Fruit fly (Drosophila melanogaster) Kc167 (cell line): Measurements from ENCODE around the gene dlg1.

Experiments used
- Myc ChIP-seq: fragments of >200 bp; optimal IDR thresholded peaks from 2 replicates; lab custom pipeline; 2017; ENCODE audit warnings: missing external identifiers
- Sin3A ChIP-seq: fragments of >200 bp; optimal IDR thresholded peaks from 2 replicates; lab custom pipeline; 2018; ENCODE audit warnings: missing external identifiers
- h ChIP-seq: fragments of >200 bp; optimal IDR thresholded peaks from 3 replicates; lab custom pipeline; 2018; ENCODE audit warnings: missing external identifiers
- insv ChIP-seq: fragments of >200 bp; optimal IDR thresholded peaks from 3 replicates; lab custom pipeline; 2018; ENCODE audit warnings: missing external identifiers
- psq ChIP-seq: fragments of >200 bp; optimal IDR thresholded peaks from 2 replicates; lab custom pipeline; 2017; ENCODE audit warnings: missing external identifiers
- ttk ChIP-seq: sonication (Bioruptor generic); optimal IDR thresholded peaks from 2 replicates; lab custom pipeline; 2017; ENCODE audit warnings: missing external identifiers

DNA sequence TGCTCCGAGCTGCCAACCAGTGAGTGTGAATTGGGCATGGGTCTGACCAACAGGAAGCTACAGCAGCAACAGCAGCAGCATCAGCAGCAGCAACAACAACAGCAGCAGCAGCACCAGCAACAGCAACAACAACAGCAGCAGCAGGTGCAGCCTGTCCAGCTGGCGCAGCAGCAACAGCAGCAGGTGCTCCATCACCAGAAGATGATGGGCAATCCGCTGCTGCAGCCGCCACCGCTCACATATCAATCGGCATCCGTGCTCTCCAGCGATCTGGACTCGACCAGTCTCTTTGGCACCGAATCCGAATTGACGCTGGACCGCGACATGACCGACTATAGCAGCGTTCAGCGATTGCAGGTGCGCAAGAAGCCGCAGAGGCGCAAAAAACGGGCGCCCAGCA is 12.8 kb upstream of the dlg1 start:
- TF ChIP-seq insv (lab: Kevin White, UChicago) (no peak), Sin3A (lab: Kevin White, UChicago) (no peak), psq (no peak), ttk (lab: Kevin White, UChicago) (peak; percentile 64), Myc (no peak), h (no peak)
